Fruit fly (Drosophila melanogaster) whole organism, embryonic: ENCODE data around the gene Tsp29Fb.

Experiments used
- Ada2b ChIP-seq: fragments of 200-800 bp; sonication (Bioruptor generic); IDR thresholded peaks from 2 replicates; pipeline ENCODE4 v1.3.6; 2022; ENCODE audit warnings: missing biosample characterization, missing genetic modification characterization
- Atf6 ChIP-seq: fragments of 200-800 bp; sonication (Bioruptor generic); IDR thresholded peaks from 2 replicates; pipeline ENCODE4 v1.3.6; 2022; ENCODE audit warnings: missing biosample characterization, missing genetic modification characterization
- CG10209 ChIP-seq: fragments of 200-800 bp; sonication (Bioruptor generic); optimal IDR thresholded peaks from 3 replicates; lab custom pipeline; 2017; ENCODE audit warnings: missing biosample characterization, mild to moderate bottlenecking, missing genetic modification characterization, missing genetic modification reagents
- CG10321 ChIP-seq: fragments of 200-800 bp; sonication (Bioruptor generic); IDR thresholded peaks from 2 replicates; pipeline ENCODE4 v1.3.6; 2022; ENCODE audit warnings: missing biosample characterization, missing genetic modification characterization
- CG12236 ChIP-seq: fragments of 200-800 bp; sonication (Bioruptor generic); optimal IDR thresholded peaks from 2 replicates; lab custom pipeline; 2016; ENCODE audit warnings: missing biosample characterization, missing genetic modification characterization
- CG13123 ChIP-seq: fragments of 200-800 bp; sonication (Bioruptor generic); optimal IDR thresholded peaks from 2 replicates; lab custom pipeline; 2016; ENCODE audit warnings: missing biosample characterization, missing genetic modification characterization
- CG13894 ChIP-seq: fragments of 200-800 bp; sonication (Bioruptor generic); optimal IDR thresholded peaks from 3 replicates; lab custom pipeline; 2018; ENCODE audit warnings: missing biosample characterization, mild to moderate bottlenecking, missing genetic modification characterization, moderate library complexity
- CG14441 ChIP-seq: fragments of 200-800 bp; sonication (Bioruptor generic); IDR thresholded peaks from 2 replicates; pipeline ENCODE4 v1.3.6; 2022; ENCODE audit warnings: missing biosample characterization, missing genetic modification characterization
- CG14860 ChIP-seq: fragments of 200-800 bp; sonication (Bioruptor generic); IDR thresholded peaks from 3 replicates; pipeline ENCODE4 v1.3.6; 2022; ENCODE audit warnings: missing biosample characterization, missing genetic modification characterization; ENCODE audit not compliant: partially characterized antibody
- CG17385 ChIP-seq: fragments of 200-800 bp; sonication (Bioruptor generic); optimal IDR thresholded peaks from 3 replicates; lab custom pipeline; 2018; ENCODE audit warnings: missing biosample characterization, mild to moderate bottlenecking, missing genetic modification characterization
- CG1832 ChIP-seq: fragments of 200-800 bp; sonication (Bioruptor generic); optimal IDR thresholded peaks from 2 replicates; lab custom pipeline; 2017; ENCODE audit warnings: missing biosample characterization, mild to moderate bottlenecking, missing genetic modification characterization, inconsistent platforms
- CG18476 ChIP-seq: fragments of 200-800 bp; sonication (Bioruptor generic); optimal IDR thresholded peaks from 2 replicates; lab custom pipeline; 2016; ENCODE audit warnings: missing biosample characterization, mild to moderate bottlenecking, missing genetic modification characterization
- CG2712 ChIP-seq: fragments of 200-800 bp; optimal IDR thresholded peaks from 3 replicates; lab custom pipeline; 2019; ENCODE audit warnings: missing biosample characterization, mild to moderate bottlenecking, missing genetic modification characterization, moderate library complexity
- CG30020 ChIP-seq: fragments of 200-800 bp; optimal IDR thresholded peaks from 2 replicates; lab custom pipeline; 2019; ENCODE audit warnings: missing biosample characterization, mild to moderate bottlenecking, missing genetic modification characterization, moderate library complexity
- CG32767 ChIP-seq: fragments of 200-800 bp; sonication (Bioruptor generic); IDR thresholded peaks from 2 replicates; pipeline ENCODE4 v1.3.6; 2022; ENCODE audit warnings: missing biosample characterization, missing genetic modification characterization
- CG3847 ChIP-seq: fragments of 200-800 bp; sonication (Bioruptor generic); IDR thresholded peaks from 2 replicates; pipeline ENCODE4 v1.3.6; 2022; ENCODE audit warnings: missing biosample characterization, missing genetic modification characterization
- CG4282 ChIP-seq: fragments of 200-800 bp; sonication (Bioruptor generic); optimal IDR thresholded peaks from 2 replicates; lab custom pipeline; 2016; ENCODE audit warnings: missing biosample characterization, missing genetic modification characterization
- CG6813 ChIP-seq: fragments of 200-800 bp; sonication (Bioruptor generic); optimal IDR thresholded peaks from 2 replicates; lab custom pipeline; 2017; ENCODE audit warnings: missing biosample characterization, missing genetic modification characterization, mild to moderate bottlenecking, moderate library complexity, missing genetic modification reagents
- CG7372 ChIP-seq: fragments of 200-800 bp; sonication (Bioruptor generic); IDR thresholded peaks from 2 replicates; pipeline ENCODE4 v1.3.6; 2022; ENCODE audit warnings: missing biosample characterization, missing genetic modification characterization
- CG8281 ChIP-seq: fragments of 200-800 bp; sonication (Bioruptor generic); optimal IDR thresholded peaks from 2 replicates; lab custom pipeline; 2018; ENCODE audit warnings: missing biosample characterization, mild to moderate bottlenecking, missing genetic modification characterization, moderate library complexity
- CG8765 ChIP-seq: fragments of 200-800 bp; sonication (Bioruptor generic); IDR thresholded peaks from 2 replicates; pipeline ENCODE4 v1.3.6; 2022; ENCODE audit warnings: missing biosample characterization, missing genetic modification characterization
- CTCF ChIP-seq: fragments of 200-800 bp; sonication (Bioruptor generic); optimal IDR thresholded peaks from 2 replicates; lab custom pipeline; 2017; ENCODE audit warnings: missing biosample characterization, mild to moderate bottlenecking, missing genetic modification characterization, moderate library complexity
- Chrac-16 ChIP-seq: fragments of 200-800 bp; sonication (Bioruptor generic); optimal IDR thresholded peaks from 3 replicates; lab custom pipeline; 2016; ENCODE audit warnings: missing biosample characterization, missing genetic modification characterization
- CrebB ChIP-seq: fragments of 200-800 bp; sonication (Bioruptor generic); optimal IDR thresholded peaks from 3 replicates; lab custom pipeline; 2018; ENCODE audit warnings: missing biosample characterization, mild to moderate bottlenecking, missing genetic modification characterization
- Gsc ChIP-seq: fragments of 200-800 bp; sonication (Bioruptor generic); IDR thresholded peaks from 2 replicates; pipeline ENCODE4 v1.3.6; 2022; ENCODE audit warnings: missing biosample characterization, missing genetic modification characterization
- Hr3 ChIP-seq: fragments of 200-800 bp; sonication (Bioruptor generic); optimal IDR thresholded peaks from 3 replicates; lab custom pipeline; 2016; ENCODE audit warnings: missing biosample characterization, missing genetic modification characterization
- Myb ChIP-seq: fragments of 200-800 bp; sonication (Bioruptor generic); optimal IDR thresholded peaks from 2 replicates; lab custom pipeline; 2016; ENCODE audit warnings: missing biosample characterization, missing genetic modification characterization
- NC2β ChIP-seq: fragments of 200-800 bp; sonication (Bioruptor generic); optimal IDR thresholded peaks from 2 replicates; lab custom pipeline; 2016; ENCODE audit warnings: missing biosample characterization, missing genetic modification characterization
- Nf-YA ChIP-seq: fragments of 200-800 bp; sonication (Bioruptor generic); IDR thresholded peaks from 2 replicates; pipeline ENCODE4 v1.3.6; 2022; ENCODE audit warnings: missing biosample characterization, missing genetic modification characterization
- PHDP ChIP-seq: fragments of 200-800 bp; sonication (Bioruptor generic); optimal IDR thresholded peaks from 3 replicates; lab custom pipeline; 2018; ENCODE audit warnings: missing biosample characterization, mild to moderate bottlenecking, missing genetic modification characterization, moderate library complexity
- abd-A ChIP-seq: fragments of 200-800 bp; sonication (Bioruptor generic); optimal IDR thresholded peaks from 3 replicates; lab custom pipeline; 2019; ENCODE audit warnings: missing biosample characterization, mild to moderate bottlenecking, missing genetic modification characterization, moderate library complexity
- al ChIP-seq: fragments of 200-800 bp; sonication (Bioruptor generic); IDR thresholded peaks from 2 replicates; pipeline ENCODE4 v1.3.6; 2022; ENCODE audit warnings: missing biosample characterization, missing genetic modification characterization
- ato ChIP-seq: fragments of 200-800 bp; sonication (Bioruptor generic); IDR thresholded peaks from 2 replicates; pipeline ENCODE4 v1.3.6; 2022; ENCODE audit warnings: missing biosample characterization, missing genetic modification characterization; ENCODE audit not compliant: partially characterized antibody
- chif ChIP-seq, 2 experiments: fragments of 200-800 bp; sonication (Bioruptor generic); optimal IDR thresholded peaks; 3 replicates each; lab custom pipeline; 2016; ENCODE audit warnings: missing biosample characterization in 2 of 2, missing genetic modification characterization in 2 of 2
- chn ChIP-seq: fragments of 200-800 bp; sonication (Bioruptor generic); optimal IDR thresholded peaks from 2 replicates; lab custom pipeline; 2016; ENCODE audit warnings: missing biosample characterization, missing genetic modification characterization
- emc ChIP-seq: fragments of 200-800 bp; sonication (Bioruptor generic); optimal IDR thresholded peaks from 2 replicates; lab custom pipeline; 2016; ENCODE audit warnings: missing biosample characterization, missing genetic modification characterization
- fd96Cb ChIP-seq: fragments of 200-800 bp; sonication (Bioruptor generic); optimal IDR thresholded peaks from 2 replicates; lab custom pipeline; 2018; ENCODE audit warnings: missing biosample characterization, mild to moderate bottlenecking, missing genetic modification characterization, moderate library complexity
- ftz-f1 ChIP-seq: fragments of 200-800 bp; sonication (Bioruptor generic); optimal IDR thresholded peaks from 2 replicates; lab custom pipeline; 2016; ENCODE audit warnings: missing biosample characterization, missing genetic modification characterization
- gem ChIP-seq: fragments of 200-800 bp; sonication (Bioruptor generic); optimal IDR thresholded peaks from 2 replicates; lab custom pipeline; 2019; ENCODE audit warnings: missing biosample characterization, mild to moderate bottlenecking, missing genetic modification characterization, moderate library complexity
- her ChIP-seq: fragments of 200-800 bp; sonication (Bioruptor generic); optimal IDR thresholded peaks from 2 replicates; lab custom pipeline; 2016; ENCODE audit warnings: missing biosample characterization, missing genetic modification characterization
- knrl ChIP-seq: fragments of 200-800 bp; sonication (Bioruptor generic); IDR thresholded peaks from 3 replicates; pipeline ENCODE4 v1.3.6; 2022; ENCODE audit warnings: missing biosample characterization, missing genetic modification characterization; ENCODE audit not compliant: partially characterized antibody
- luna ChIP-seq: fragments of 200-800 bp; sonication (Bioruptor generic); optimal IDR thresholded peaks from 2 replicates; lab custom pipeline; 2016; ENCODE audit warnings: missing biosample characterization, missing genetic modification characterization
- maf-S ChIP-seq: fragments of 200-800 bp; sonication (Bioruptor generic); optimal IDR thresholded peaks from 2 replicates; lab custom pipeline; 2016; ENCODE audit warnings: missing biosample characterization, missing genetic modification characterization
- nau ChIP-seq: fragments of 200-800 bp; sonication (Bioruptor generic); optimal IDR thresholded peaks from 3 replicates; lab custom pipeline; 2017; ENCODE audit warnings: missing biosample characterization, mild to moderate bottlenecking, missing genetic modification characterization, missing genetic modification reagents
- nom ChIP-seq: fragments of 200-800 bp; sonication (Bioruptor generic); optimal IDR thresholded peaks from 2 replicates; lab custom pipeline; 2017; ENCODE audit warnings: missing biosample characterization, missing genetic modification characterization, mild to moderate bottlenecking, moderate library complexity, missing genetic modification reagents
- odd ChIP-seq: fragments of 200-800 bp; sonication (Bioruptor generic); optimal IDR thresholded peaks from 2 replicates; lab custom pipeline; 2017; ENCODE audit warnings: missing biosample characterization, mild to moderate bottlenecking, missing genetic modification characterization
- peb ChIP-seq: fragments of 200-800 bp; sonication (Bioruptor generic); IDR thresholded peaks from 2 replicates; pipeline ENCODE4 v1.3.6; 2022; ENCODE audit warnings: missing biosample characterization, missing genetic modification characterization
- prd ChIP-seq, 3 experiments: fragments of >200 bp in 2 of 3; fragments of 200-800 bp in 1 of 3; sonication (Bioruptor generic) in 1 of 3; optimal IDR thresholded peaks in 2 of 3; IDR thresholded peaks in 1 of 3; 2 replicates in 2 of 3; 3 replicates in 1 of 3; pipeline versions ENCODE4 v1.3.6 to Lab custom; 2017 to 2022; ENCODE audit warnings: missing biosample characterization in 1 of 3, missing genetic modification characterization in 1 of 3
- repo ChIP-seq: fragments of 200-800 bp; sonication (Bioruptor generic); optimal IDR thresholded peaks from 2 replicates; lab custom pipeline; 2016; ENCODE audit warnings: missing biosample characterization, missing genetic modification characterization
- toy ChIP-seq: fragments of 200-800 bp; sonication (Bioruptor generic); IDR thresholded peaks from 2 replicates; pipeline ENCODE4 v1.3.6; 2022; ENCODE audit warnings: missing biosample characterization, missing genetic modification characterization
- zen ChIP-seq: fragments of 200-800 bp; sonication (Bioruptor generic); optimal IDR thresholded peaks from 3 replicates; lab custom pipeline; 2018; ENCODE audit warnings: missing biosample characterization, mild to moderate bottlenecking, missing genetic modification characterization, moderate library complexity

Gene Tsp29Fb

dm6 chr2L:8937003-8937402 is at the start of gene Tsp29Fb (continued):
- TF ChIP-seq Myb (GFP tag; lab: Kevin White, UChicago) = peak; percentile 37
- TF ChIP-seq CG7372 (GFP tag; lab: Robert Waterston, UW) = peak; percentile 66; the same call in 1 of the 2 replicates
- TF ChIP-seq maf-S (GFP tag; lab: Kevin White, UChicago) = peak; percentile 42
- peak; percentile 62 for TF ChIP-seq odd
- no peak for TF ChIP-seq peb (GFP tag; lab: Robert Waterston, UW)
- TF ChIP-seq fd96Cb = peak; percentile 75
- no peak for TF ChIP-seq CG4282
- peak; percentile 83 for TF ChIP-seq CG10209 (GFP tag; lab: Kevin White, UChicago)
- TF ChIP-seq CG10321 (GFP tag; lab: Robert Waterston, UW) = peak; percentile 49; the same call in 1 of the 2 replicates
- peak; percentile 61 for TF ChIP-seq Hr3 (GFP tag; lab: Kevin White, UChicago)
- peak; percentile 46 to 47 for TF ChIP-seq chif (GFP tag; optimal IDR thresholded peaks at IDR 0.05; lab: Kevin White, UChicago)
- TF ChIP-seq knrl = no peak
- TF ChIP-seq CG17385 (GFP tag; lab: Kevin White, UChicago) = peak; percentile 76
- no peak for TF ChIP-seq CTCF (GFP tag; lab: Kevin White, UChicago)
- no peak for TF ChIP-seq zen (tag; lab: Kevin White, UChicago)
- TF ChIP-seq toy (GFP tag; lab: Robert Waterston, UW) = no peak
- TF ChIP-seq CG12236 (GFP tag; lab: Kevin White, UChicago) = no peak
- no peak for TF ChIP-seq CG30020 (tag; lab: Kevin White, UChicago)
- no peak for TF ChIP-seq CG13123 (GFP tag; lab: Kevin White, UChicago)
- no peak for TF ChIP-seq repo (GFP tag; lab: Kevin White, UChicago)
- TF ChIP-seq Ada2b (GFP tag; lab: Robert Waterston, UW) = peak; percentile 43; the same call in 1 of the 2 replicates
- no peak for TF ChIP-seq emc (GFP tag; lab: Kevin White, UChicago)
- no peak for TF ChIP-seq CG13894 (tag; lab: Kevin White, UChicago)
- TF ChIP-seq her = peak; percentile 39
- peak; percentile 45 for TF ChIP-seq NC2β
- no peak for TF ChIP-seq CG8765 (GFP tag; lab: Robert Waterston, UW)
- peak; percentile 54 for TF ChIP-seq CG6813 (GFP tag; lab: Kevin White, UChicago)
- TF ChIP-seq ftz-f1 (GFP tag; lab: Kevin White, UChicago) = peak; percentile 69
- peak; percentile 46 for TF ChIP-seq nau (GFP tag; lab: Kevin White, UChicago)
- no peak for TF ChIP-seq luna
- peak; percentile 73 for TF ChIP-seq CG2712 (tag; lab: Kevin White, UChicago)
- TF ChIP-seq nom (GFP tag; lab: Kevin White, UChicago) = no peak
- peak; percentile 52 for TF ChIP-seq CrebB (tag; lab: Kevin White, UChicago)
- TF ChIP-seq PHDP (tag; lab: Kevin White, UChicago) = peak; percentile 79
- no peak for TF ChIP-seq abd-A (tag; lab: Kevin White, UChicago)
- peak; percentile 55 for TF ChIP-seq CG18476
- peak; percentile 65 for TF ChIP-seq CG14441 (GFP tag; lab: Robert Waterston, UW)
- peak; percentile 56 for TF ChIP-seq Chrac-16
- peak; percentile 67 for TF ChIP-seq CG3847 (GFP tag; lab: Robert Waterston, UW)
- peak; percentile 20 for TF ChIP-seq chn (GFP tag; lab: Kevin White, UChicago)
- TF ChIP-seq Atf6 (GFP tag; lab: Robert Waterston, UW) = peak; percentile 86
- no peak for TF ChIP-seq CG14860 (GFP tag; lab: Robert Waterston, UW)
- TF ChIP-seq CG32767 (GFP tag; lab: Robert Waterston, UW) = peak; percentile 19; the same call in 1 of the 2 replicates
- no peak for TF ChIP-seq CG1832 (GFP tag; lab: Kevin White, UChicago)
- TF ChIP-seq ato (GFP tag; lab: Robert Waterston, UW) = no peak
- TF ChIP-seq CG8281 (tag; lab: Kevin White, UChicago) = peak; percentile 37
- peak; percentile 88 for TF ChIP-seq gem
- TF ChIP-seq Nf-YA (GFP tag; lab: Robert Waterston, UW) = peak; percentile 45; the same call in 1 of the 2 replicates
- peak; percentile 63 for TF ChIP-seq al (GFP tag; lab: Robert Waterston, UW)
- no peak for TF ChIP-seq Gsc (GFP tag; lab: Robert Waterston, UW)
- no peak for TF ChIP-seq prd (optimal IDR thresholded peaks at IDR 0.05; lab: Kevin White, UChicago)
- peak; percentile 72 for TF ChIP-seq prd (GFP tag; IDR thresholded peaks at IDR 0.05; lab: Robert Waterston, UW)
